Worm (Caenorhabditis elegans) whole organism, L1 larva: ENCODE measurements around the gene B0035.15.

Experiments
- C16A3.4 ChIP-seq: fragments of 150-350 bp; optimal IDR thresholded peaks from 2 replicates; lab custom pipeline; 2014; ENCODE audit warnings: missing biosample characterization, missing genetic modification characterization
- aha-1 ChIP-seq: fragments of 150-350 bp; optimal IDR thresholded peaks from 2 replicates; lab custom pipeline; 2014; ENCODE audit warnings: missing biosample characterization, missing genetic modification characterization
- blmp-1 ChIP-seq: fragments of 150-350 bp; optimal IDR thresholded peaks from 2 replicates; lab custom pipeline; 2014; ENCODE audit warnings: missing biosample characterization, missing genetic modification characterization
- ceh-82 ChIP-seq, 3 experiments: fragments of 150-350 bp in 1 of 3; sonication (generic microtip) in 2 of 3; optimal IDR thresholded peaks; 2 replicates each; lab custom pipeline; 2014 to 2017; ENCODE audit warnings: missing biosample characterization in 3 of 3, missing genetic modification characterization in 3 of 3
- ceh-90 ChIP-seq: sonication (generic microtip); optimal IDR thresholded peaks from 2 replicates; lab custom pipeline; 2016; ENCODE audit warnings: missing genetic modification characterization, missing compliant biosample characterization
- ces-1 ChIP-seq: fragments of 150-350 bp; optimal IDR thresholded peaks from 2 replicates; lab custom pipeline; 2014; ENCODE audit warnings: missing biosample characterization, missing genetic modification reagents, missing genetic modification characterization
- dpl-1 ChIP-seq, 3 experiments: fragments of 150-350 bp in 2 of 3; sonication (generic microtip) in 1 of 3; optimal IDR thresholded peaks; 2 replicates each; lab custom pipeline; 2014 to 2017; ENCODE audit warnings: missing biosample characterization in 3 of 3, missing genetic modification characterization in 3 of 3, missing genetic modification reagents in 3 of 3
- efl-1 ChIP-seq, 4 experiments: fragments of 150-350 bp; optimal IDR thresholded peaks in 3 of 4; peaks in 1 of 4; 1 replicate in 1 of 4; 2 replicates in 3 of 4; lab custom pipeline; 2014; ENCODE audit warnings: missing biosample characterization in 2 of 4, missing genetic modification characterization in 2 of 4, missing genetic modification reagents in 2 of 4
- egl-13 ChIP-seq: sonication (generic microtip); optimal IDR thresholded peaks from 2 replicates; lab custom pipeline; 2016; ENCODE audit warnings: missing genotype, missing genetic modification reagents, missing genetic modification characterization, missing compliant biosample characterization
- elt-2 ChIP-seq: sonication (generic microtip); optimal IDR thresholded peaks from 2 replicates; lab custom pipeline; 2016; ENCODE audit warnings: missing genetic modification characterization, mild to moderate bottlenecking, inconsistent platforms, missing compliant biosample characterization, missing genetic modification reagents
- ets-5 ChIP-seq: fragments of 200-800 bp; sonication (Bioruptor generic); IDR thresholded peaks from 2 replicates; pipeline ENCODE4 v1.3.6; 2022; ENCODE audit warnings: missing genetic modification characterization, missing compliant biosample characterization
- fkh-10 ChIP-seq: sonication (generic microtip); optimal IDR thresholded peaks from 2 replicates; lab custom pipeline; 2017; ENCODE audit warnings: missing biosample characterization, missing genetic modification reagents, missing genetic modification characterization
- fkh-4 ChIP-seq: sonication (generic microtip); optimal IDR thresholded peaks from 2 replicates; lab custom pipeline; 2016; ENCODE audit warnings: missing compliant biosample characterization, missing genetic modification characterization, borderline replicate concordance
- fkh-8 ChIP-seq: sonication (generic microtip); optimal IDR thresholded peaks from 2 replicates; lab custom pipeline; 2016; ENCODE audit warnings: mild to moderate bottlenecking, missing genetic modification characterization, missing compliant biosample characterization
- fos-1 ChIP-seq: fragments of 150-350 bp; optimal IDR thresholded peaks from 2 replicates; lab custom pipeline; 2014; ENCODE audit warnings: missing biosample characterization, missing genetic modification characterization
- hlh-4 ChIP-seq: sonication (generic microtip); optimal IDR thresholded peaks from 2 replicates; lab custom pipeline; 2016; ENCODE audit warnings: mild to moderate bottlenecking, missing genetic modification characterization, missing compliant biosample characterization
- irx-1 ChIP-seq: sonication (generic microtip); optimal IDR thresholded peaks from 2 replicates; lab custom pipeline; 2016; ENCODE audit warnings: missing genetic modification characterization, missing compliant biosample characterization
- jun-1 ChIP-seq: fragments of 150-350 bp; optimal IDR thresholded peaks from 2 replicates; lab custom pipeline; 2014; ENCODE audit warnings: missing biosample characterization, missing genetic modification reagents, missing genetic modification characterization
- lin-13 ChIP-seq: fragments of 150-350 bp; optimal IDR thresholded peaks from 2 replicates; lab custom pipeline; 2014; ENCODE audit warnings: missing biosample characterization, missing genetic modification reagents, missing genetic modification characterization
- lin-35 ChIP-seq, 2 experiments: fragments of 150-350 bp; optimal IDR thresholded peaks; 2 replicates each; lab custom pipeline; 2014; ENCODE audit warnings: missing biosample characterization in 2 of 2, missing genetic modification characterization in 2 of 2, missing genetic modification reagents in 2 of 2
- lir-3 ChIP-seq: sonication (generic microtip); optimal IDR thresholded peaks from 2 replicates; lab custom pipeline; 2016; ENCODE audit warnings: mild to moderate bottlenecking, missing genetic modification characterization, moderate library complexity, missing compliant biosample characterization; ENCODE audit not compliant: poor library complexity
- lsy-2 ChIP-seq, 2 experiments: fragments of 150-350 bp; optimal IDR thresholded peaks; 2 replicates each; lab custom pipeline; 2014; ENCODE audit warnings: missing biosample characterization in 2 of 2, missing genetic modification characterization in 2 of 2
- mab-9 ChIP-seq: fragments of 200-800 bp; sonication (Bioruptor generic); IDR thresholded peaks from 2 replicates; pipeline ENCODE4 v1.3.6; 2022; ENCODE audit warnings: missing genetic modification reagents, missing genetic modification characterization, missing compliant biosample characterization
- mdl-1 ChIP-seq, 2 experiments: fragments of 150-350 bp; optimal IDR thresholded peaks; 2 replicates each; lab custom pipeline; 2014 to 2017; ENCODE audit warnings: missing biosample characterization in 2 of 2, missing genetic modification characterization in 2 of 2, inconsistent platforms in 1 of 2
- mef-2 ChIP-seq: fragments of 150-350 bp; optimal IDR thresholded peaks from 2 replicates; lab custom pipeline; 2014; ENCODE audit warnings: missing biosample characterization, missing genetic modification characterization
- nhr-12 ChIP-seq: sonication (generic microtip); optimal IDR thresholded peaks from 2 replicates; lab custom pipeline; 2017; ENCODE audit warnings: missing biosample characterization, missing genetic modification characterization
- nhr-20 ChIP-seq: sonication (generic microtip); optimal IDR thresholded peaks from 2 replicates; lab custom pipeline; 2016; ENCODE audit warnings: mild to moderate bottlenecking, missing genetic modification characterization, missing compliant biosample characterization
- nhr-47 ChIP-seq: sonication (generic microtip); optimal IDR thresholded peaks from 2 replicates; lab custom pipeline; 2016; ENCODE audit warnings: mild to moderate bottlenecking, missing genetic modification characterization, moderate library complexity, missing compliant biosample characterization
- nhr-77 ChIP-seq: fragments of 150-350 bp; optimal IDR thresholded peaks from 2 replicates; lab custom pipeline; 2014; ENCODE audit warnings: missing biosample characterization, missing genetic modification characterization
- nhr-85 ChIP-seq: sonication (generic microtip); peaks from one replicate; lab custom pipeline; 2016; ENCODE audit warnings: missing genetic modification characterization, inconsistent platforms, missing compliant biosample characterization
- nhr-90 ChIP-seq: sonication (generic microtip); optimal IDR thresholded peaks from 2 replicates; lab custom pipeline; 2016; ENCODE audit warnings: mild to moderate bottlenecking, missing genetic modification characterization, missing compliant biosample characterization; ENCODE audit not compliant: poor library complexity
- pqm-1 ChIP-seq: sonication (generic microtip); optimal IDR thresholded peaks from 3 replicates; lab custom pipeline; 2017; ENCODE audit warnings: missing biosample characterization, missing genetic modification characterization
- sup-37 ChIP-seq: fragments of 200-800 bp; sonication (Bioruptor generic); optimal IDR thresholded peaks from 2 replicates; lab custom pipeline; 2018; ENCODE audit warnings: mild to moderate bottlenecking, missing genetic modification characterization, missing compliant biosample characterization
- tbx-2 ChIP-seq: sonication (generic microtip); optimal IDR thresholded peaks from 2 replicates; lab custom pipeline; 2016; ENCODE audit warnings: missing genetic modification characterization, missing compliant biosample characterization
- tlp-1 ChIP-seq: fragments of 150-350 bp; optimal IDR thresholded peaks from 2 replicates; lab custom pipeline; 2014; ENCODE audit warnings: missing biosample characterization, missing genetic modification characterization
- unc-30 ChIP-seq: sonication (generic microtip); optimal IDR thresholded peaks from 2 replicates; lab custom pipeline; 2017; ENCODE audit warnings: missing biosample characterization, missing genetic modification characterization
- unc-86 ChIP-seq: sonication (generic microtip); optimal IDR thresholded peaks from 2 replicates; lab custom pipeline; 2016; ENCODE audit warnings: missing genetic modification characterization, missing compliant biosample characterization
- zip-4 ChIP-seq: fragments of 200-800 bp; sonication (Bioruptor generic); optimal IDR thresholded peaks from 2 replicates; lab custom pipeline; 2018; ENCODE audit warnings: mild to moderate bottlenecking, missing genetic modification characterization, moderate library complexity, missing compliant biosample characterization
- ztf-4 ChIP-seq: fragments of 150-350 bp; optimal IDR thresholded peaks from 2 replicates; lab custom pipeline; 2014; ENCODE audit warnings: missing biosample characterization, missing genetic modification characterization

The B0035.15 gene

ce11 chrIV:11287511-11287910 lies 10.5 kb downstream of the B0035.15 start, which contains the start of gene F54D1.6:
TSS of gene F54D1.6 (plus strand) at chrIV:11287811.
- TF ChIP-seq efl-1 (optimal IDR thresholded peaks at IDR 0.05; lab: Kevin White, UChicago), result no peak
- TF ChIP-seq efl-1 (GFP tag; optimal IDR thresholded peaks at IDR 0.05 in 1 of 2; lab: Kevin White, UChicago), result peak in 1 of 2 experiments; percentile 58
- TF ChIP-seq fkh-10 (GFP tag; lab: Kevin White, UChicago), result no peak

ce11 chrIV:11286112-11286511 lies 11.9 kb downstream of the B0035.15 start:
- TF ChIP-seq efl-1 (optimal IDR thresholded peaks at IDR 0.05; lab: Kevin White, UChicago) (no peak), efl-1 (GFP tag; optimal IDR thresholded peaks at IDR 0.05 in 1 of 2; lab: Kevin White, UChicago) (peak in 1 of 2 experiments; percentile 55), elt-2 (tag; lab: Kevin White, UChicago) (peak; percentile 3), unc-86 (tag; lab: Kevin White, UChicago) (no peak)

- TF ChIP-seq nhr-47 (no peak), zip-4 (GFP tag; lab: Kevin White, UChicago) (no peak), aha-1 (tag; lab: Kevin White, UChicago) (no peak), ztf-4 (no peak), mab-9 (GFP tag; lab: Robert Waterston, UW) (no peak), lsy-2 (tag; optimal IDR thresholded peaks at IDR 0.05; lab: Kevin White, UChicago) (no peak), hlh-4 (no peak), nhr-12 (tag; lab: Kevin White, UChicago) (no peak), tlp-1 (no peak), ets-5 (GFP tag; lab: Robert Waterston, UW) (no peak)
These were observed 12.8 kb downstream of the B0035.15 start for ce11 chrIV:11285239-11285638.

ce11 chrIV:11284102-11284531 lies 13.9 kb downstream of the B0035.15 start:
- TF ChIP-seq tbx-2 (tag; lab: Kevin White, UChicago) (peak; percentile 63), lin-13 (GFP tag; lab: Kevin White, UChicago) (no peak), jun-1 (tag; lab: Kevin White, UChicago) (peak; percentile 46), nhr-90 (peak; percentile 50), sup-37 (GFP tag; lab: Kevin White, UChicago) (peak; percentile 6), elt-2 (tag; lab: Kevin White, UChicago) (peak; percentile 85), lin-35 (GFP tag; optimal IDR thresholded peaks at IDR 0.05; lab: Kevin White, UChicago) (peak in 1 of 2 experiments; percentile 48), lsy-2 (tag; optimal IDR thresholded peaks at IDR 0.05; lab: Kevin White, UChicago) (peak in 1 of 2 experiments; percentile 20), nhr-77 (tag; lab: Kevin White, UChicago) (peak; percentile 76), nhr-20 (tag; lab: Kevin White, UChicago) (peak; percentile 37), unc-30 (tag; lab: Kevin White, UChicago) (no peak), efl-1 (optimal IDR thresholded peaks at IDR 0.05; lab: Kevin White, UChicago) (peak in 1 of 2 experiments; percentile 13), efl-1 (GFP tag; optimal IDR thresholded peaks at IDR 0.05 in 1 of 2; lab: Kevin White, UChicago) (peak in 1 of 2 experiments; percentile 89), pqm-1 (tag; lab: Kevin White, UChicago) (peak; percentile 28), mdl-1 (tag; optimal IDR thresholded peaks at IDR 0.05; lab: Kevin White, UChicago) (peak in 1 of 2 experiments; percentile 25), ceh-82 (tag; optimal IDR thresholded peaks at IDR 0.05; lab: Kevin White, UChicago) (peak in 1 of 3 experiments; percentile 1), fos-1 (tag; lab: Kevin White, UChicago) (no peak)

ce11 chrIV:11276026-11276425 lies 22.0 kb downstream of the B0035.15 start:
- TF ChIP-seq egl-13 (tag; lab: Kevin White, UChicago), result no peak
- TF ChIP-seq fkh-8, result no peak
- TF ChIP-seq nhr-85, result no peak
- no peak for TF ChIP-seq mef-2 (tag; lab: Kevin White, UChicago)
- no peak for TF ChIP-seq mab-9 (GFP tag; lab: Robert Waterston, UW)
- TF ChIP-seq ceh-82 (tag; optimal IDR thresholded peaks at IDR 0.05; lab: Kevin White, UChicago), result no peak
- no peak for TF ChIP-seq C16A3.4 (tag; lab: Kevin White, UChicago)
- no peak for TF ChIP-seq fkh-4 (tag; lab: Kevin White, UChicago)
- TF ChIP-seq dpl-1 (GFP tag; optimal IDR thresholded peaks at IDR 0.05; lab: Kevin White, UChicago), result no peak
- TF ChIP-seq lir-3 (tag; lab: Kevin White, UChicago), result no peak
- no peak for TF ChIP-seq ceh-90
- TF ChIP-seq irx-1 (tag; lab: Kevin White, UChicago), result no peak
- no peak for TF ChIP-seq blmp-1
- TF ChIP-seq ces-1 (GFP tag; lab: Kevin White, UChicago), result no peak
- TF ChIP-seq fkh-10 (GFP tag; lab: Kevin White, UChicago), result no peak
- TF ChIP-seq, all 84 proteins: peak for 0
